Fruit fly (Drosophila melanogaster) whole organism, embryonic: Measurements from ENCODE around the gene CG1638.

Source experiments
- B-H2 ChIP-seq: fragments of 200-800 bp; sonication (Bioruptor generic); optimal IDR thresholded peaks from 2 replicates; lab custom pipeline; 2018; ENCODE audit warnings: missing biosample characterization, mild to moderate bottlenecking, missing genetic modification characterization
- CG11696 ChIP-seq: fragments of 200-800 bp; sonication (Bioruptor generic); IDR thresholded peaks from 2 replicates; pipeline ENCODE4 v1.3.6; 2022; ENCODE audit warnings: missing biosample characterization, missing genetic modification characterization
- CG12236 ChIP-seq: fragments of 200-800 bp; sonication (Bioruptor generic); optimal IDR thresholded peaks from 2 replicates; lab custom pipeline; 2016; ENCODE audit warnings: missing biosample characterization, missing genetic modification characterization
- CG14667 ChIP-seq: fragments of 200-800 bp; sonication (Bioruptor generic); IDR thresholded peaks from 2 replicates; pipeline ENCODE4 v1.3.6; 2022; ENCODE audit warnings: missing biosample characterization, missing genetic modification characterization
- CG15269 ChIP-seq: fragments of 200-800 bp; sonication (Bioruptor generic); optimal IDR thresholded peaks from 2 replicates; lab custom pipeline; 2018; ENCODE audit warnings: missing biosample characterization, mild to moderate bottlenecking, missing genetic modification characterization, moderate library complexity
- CG1647 ChIP-seq: fragments of 200-800 bp; sonication (Bioruptor generic); optimal IDR thresholded peaks from 3 replicates; lab custom pipeline; 2016; ENCODE audit warnings: missing biosample characterization, missing genetic modification characterization
- CG1792 ChIP-seq: fragments of 200-800 bp; sonication (Bioruptor generic); optimal IDR thresholded peaks from 2 replicates; lab custom pipeline; 2016; ENCODE audit warnings: missing biosample characterization, missing genetic modification characterization
- CG18262 ChIP-seq: fragments of 200-800 bp; optimal IDR thresholded peaks from 3 replicates; lab custom pipeline; 2019; ENCODE audit warnings: missing biosample characterization, mild to moderate bottlenecking, missing genetic modification characterization, moderate library complexity
- CG2875 ChIP-seq: fragments of 200-800 bp; sonication (Bioruptor generic); optimal IDR thresholded peaks from 2 replicates; lab custom pipeline; 2017; ENCODE audit warnings: missing biosample characterization, mild to moderate bottlenecking, missing genetic modification characterization, missing genetic modification reagents
- CG34376 ChIP-seq: fragments of 200-800 bp; sonication (Bioruptor generic); optimal IDR thresholded peaks from 2 replicates; lab custom pipeline; 2018; ENCODE audit warnings: missing biosample characterization, mild to moderate bottlenecking, missing genetic modification characterization
- CG6765 ChIP-seq: fragments of 200-800 bp; sonication (Bioruptor generic); optimal IDR thresholded peaks from 3 replicates; lab custom pipeline; 2017; ENCODE audit warnings: missing biosample characterization, mild to moderate bottlenecking, missing genetic modification characterization
- CG6813 ChIP-seq: fragments of 200-800 bp; sonication (Bioruptor generic); optimal IDR thresholded peaks from 2 replicates; lab custom pipeline; 2017; ENCODE audit warnings: missing biosample characterization, missing genetic modification characterization, mild to moderate bottlenecking, moderate library complexity, missing genetic modification reagents
- CG7357 ChIP-seq: fragments of 200-800 bp; sonication (Bioruptor generic); IDR thresholded peaks from 3 replicates; pipeline ENCODE4 v1.3.6; 2022; ENCODE audit warnings: missing biosample characterization, missing genetic modification characterization
- CG8388 ChIP-seq: fragments of 200-800 bp; sonication (Bioruptor generic); optimal IDR thresholded peaks from 2 replicates; lab custom pipeline; 2019; ENCODE audit warnings: missing biosample characterization, mild to moderate bottlenecking, missing genetic modification characterization, moderate library complexity
- CG9215 ChIP-seq: fragments of 200-800 bp; sonication (Bioruptor generic); IDR thresholded peaks from 2 replicates; pipeline ENCODE4 v1.3.6; 2022; ENCODE audit warnings: missing biosample characterization, missing genetic modification characterization
- CTCF ChIP-seq: fragments of 200-800 bp; sonication (Bioruptor generic); optimal IDR thresholded peaks from 2 replicates; lab custom pipeline; 2017; ENCODE audit warnings: missing biosample characterization, mild to moderate bottlenecking, missing genetic modification characterization, moderate library complexity
- HLH54F ChIP-seq: fragments of 200-800 bp; sonication (Bioruptor generic); optimal IDR thresholded peaks from 3 replicates; lab custom pipeline; 2016; ENCODE audit warnings: missing biosample characterization, missing genetic modification characterization
- Lpt ChIP-seq: fragments of >200 bp; optimal IDR thresholded peaks from 2 replicates; lab custom pipeline; 2018; ENCODE audit warnings: missing biosample characterization, missing genetic modification characterization
- MTF-1 ChIP-seq: fragments of 200-800 bp; sonication (Bioruptor generic); optimal IDR thresholded peaks from 2 replicates; lab custom pipeline; 2018; ENCODE audit warnings: missing biosample characterization, mild to moderate bottlenecking, missing genetic modification characterization, borderline replicate concordance
- Nf-YC ChIP-seq: fragments of 200-800 bp; optimal IDR thresholded peaks from 3 replicates; lab custom pipeline; 2019; ENCODE audit warnings: missing biosample characterization, mild to moderate bottlenecking, missing genetic modification characterization, moderate library complexity
- NfI ChIP-seq: fragments of 200-800 bp; sonication (Bioruptor generic); optimal IDR thresholded peaks from 3 replicates; lab custom pipeline; 2018; ENCODE audit warnings: missing biosample characterization, mild to moderate bottlenecking, missing genetic modification characterization, moderate library complexity
- Oaz ChIP-seq: fragments of 200-800 bp; sonication (Bioruptor generic); IDR thresholded peaks from 2 replicates; pipeline ENCODE4 v1.3.6; 2022; ENCODE audit warnings: missing biosample characterization, missing genetic modification characterization
- Side ChIP-seq: fragments of 200-800 bp; sonication (Bioruptor generic); optimal IDR thresholded peaks from 2 replicates; lab custom pipeline; 2016; ENCODE audit warnings: missing biosample characterization, missing genetic modification characterization
- Trl ChIP-seq, 3 experiments: fragments of >200 bp in 2 of 3; fragments of 200-800 bp in 1 of 3; sonication (Bioruptor generic) in 1 of 3; optimal IDR thresholded peaks; 2 replicates in 1 of 3; 3 replicates in 2 of 3; lab custom pipeline; 2016 to 2017; ENCODE audit warnings: missing biosample characterization in 1 of 3, missing genetic modification characterization in 1 of 3
- ab ChIP-seq: fragments of 200-800 bp; sonication (Bioruptor generic); optimal IDR thresholded peaks from 2 replicates; lab custom pipeline; 2016; ENCODE audit warnings: missing biosample characterization, missing genetic modification characterization
- amos ChIP-seq: fragments of 200-800 bp; sonication (Bioruptor generic); IDR thresholded peaks from 2 replicates; pipeline ENCODE4 v1.3.6; 2022; ENCODE audit warnings: missing biosample characterization, missing genetic modification characterization; ENCODE audit not compliant: partially characterized antibody
- btn ChIP-seq: fragments of 200-800 bp; sonication (Bioruptor generic); optimal IDR thresholded peaks from 2 replicates; lab custom pipeline; 2016; ENCODE audit warnings: missing biosample characterization, missing genetic modification characterization
- caup ChIP-seq: fragments of 200-800 bp; sonication (Bioruptor generic); optimal IDR thresholded peaks from 3 replicates; lab custom pipeline; 2017; ENCODE audit warnings: missing biosample characterization, mild to moderate bottlenecking, missing genetic modification characterization, moderate library complexity; ENCODE audit not compliant: severe bottlenecking
- crp ChIP-seq, 2 experiments: fragments of 200-800 bp; sonication (Bioruptor generic); optimal IDR thresholded peaks; 2 replicates in 1 of 2; 3 replicates in 1 of 2; lab custom pipeline; 2017; ENCODE audit warnings: missing biosample characterization in 2 of 2, missing genetic modification characterization in 2 of 2, mild to moderate bottlenecking in 1 of 2, moderate library complexity in 1 of 2
- dpn ChIP-seq, 2 experiments: fragments of 200-800 bp; sonication (Bioruptor generic); optimal IDR thresholded peaks; 3 replicates each; lab custom pipeline; 2016; ENCODE audit warnings: missing biosample characterization in 2 of 2, missing genetic modification characterization in 2 of 2
- eve ChIP-seq, 2 experiments: fragments of >200 bp; optimal IDR thresholded peaks; 2 replicates each; lab custom pipeline; 2017; ENCODE audit warnings: missing biosample characterization in 2 of 2, missing genetic modification characterization in 2 of 2
- grau ChIP-seq: fragments of 200-800 bp; optimal IDR thresholded peaks from 3 replicates; lab custom pipeline; 2019; ENCODE audit warnings: missing biosample characterization, mild to moderate bottlenecking, missing genetic modification characterization, moderate library complexity
- her ChIP-seq: fragments of 200-800 bp; sonication (Bioruptor generic); optimal IDR thresholded peaks from 2 replicates; lab custom pipeline; 2016; ENCODE audit warnings: missing biosample characterization, missing genetic modification characterization
- ind ChIP-seq: fragments of 200-800 bp; sonication (Bioruptor generic); optimal IDR thresholded peaks from 3 replicates; lab custom pipeline; 2016; ENCODE audit warnings: missing biosample characterization, missing genetic modification characterization
- jigr1 ChIP-seq: fragments of 200-800 bp; sonication (Bioruptor generic); IDR thresholded peaks from 3 replicates; pipeline ENCODE4 v1.3.6; 2022; ENCODE audit warnings: missing biosample characterization, missing genetic modification characterization
- kay ChIP-seq: fragments of 200-800 bp; sonication (Bioruptor generic); optimal IDR thresholded peaks from 2 replicates; lab custom pipeline; 2016; ENCODE audit warnings: missing biosample characterization, missing genetic modification characterization
- lbe ChIP-seq: fragments of 200-800 bp; sonication (Bioruptor generic); optimal IDR thresholded peaks from 2 replicates; lab custom pipeline; 2016; ENCODE audit warnings: missing biosample characterization, mild to moderate bottlenecking, missing genetic modification characterization
- lilli ChIP-seq: fragments of 200-800 bp; sonication (Bioruptor generic); optimal IDR thresholded peaks from 3 replicates; lab custom pipeline; 2016; ENCODE audit warnings: missing biosample characterization, missing genetic modification characterization
- mld ChIP-seq: fragments of 200-800 bp; sonication (Bioruptor generic); IDR thresholded peaks from 3 replicates; pipeline ENCODE4 v1.3.6; 2022; ENCODE audit warnings: missing biosample characterization, missing genetic modification characterization; ENCODE audit not compliant: partially characterized antibody
- nerfin-2 ChIP-seq: fragments of 200-800 bp; sonication (Bioruptor generic); IDR thresholded peaks from 2 replicates; pipeline ENCODE4 v1.3.6; 2022; ENCODE audit warnings: missing biosample characterization, missing genetic modification characterization; ENCODE audit not compliant: partially characterized antibody
- nmo ChIP-seq: fragments of 200-800 bp; sonication (Bioruptor generic); optimal IDR thresholded peaks from 2 replicates; lab custom pipeline; 2018; ENCODE audit warnings: missing biosample characterization, mild to moderate bottlenecking, missing genetic modification characterization, moderate library complexity
- pb ChIP-seq: fragments of 200-800 bp; sonication (Bioruptor generic); optimal IDR thresholded peaks from 3 replicates; lab custom pipeline; 2016; ENCODE audit warnings: missing biosample characterization, missing genetic modification characterization
- rib ChIP-seq: fragments of 200-800 bp; sonication (Bioruptor generic); IDR thresholded peaks from 2 replicates; pipeline ENCODE4 v1.3.6; 2022; ENCODE audit warnings: missing biosample characterization, missing genetic modification characterization
- sd ChIP-seq: fragments of 200-800 bp; sonication (Bioruptor generic); optimal IDR thresholded peaks from 3 replicates; lab custom pipeline; 2018; ENCODE audit warnings: missing biosample characterization, mild to moderate bottlenecking, missing genetic modification characterization, moderate library complexity
- so ChIP-seq: fragments of 200-800 bp; sonication (Bioruptor generic); IDR thresholded peaks from 3 replicates; pipeline ENCODE4 v1.3.6; 2022; ENCODE audit warnings: missing biosample characterization, missing genetic modification characterization
- tap ChIP-seq: fragments of 200-800 bp; optimal IDR thresholded peaks from 3 replicates; lab custom pipeline; 2019; ENCODE audit warnings: missing biosample characterization, mild to moderate bottlenecking, missing genetic modification characterization, moderate library complexity
- trem ChIP-seq: fragments of 200-800 bp; optimal IDR thresholded peaks from 3 replicates; lab custom pipeline; 2019; ENCODE audit warnings: missing biosample characterization, mild to moderate bottlenecking, missing genetic modification characterization, moderate library complexity
- trh ChIP-seq: fragments of 200-800 bp; sonication (Bioruptor generic); optimal IDR thresholded peaks from 2 replicates; lab custom pipeline; 2016; ENCODE audit warnings: missing biosample characterization, missing genetic modification characterization
- tx ChIP-seq: fragments of 200-800 bp; sonication (Bioruptor generic); optimal IDR thresholded peaks from 2 replicates; lab custom pipeline; 2016; ENCODE audit warnings: missing biosample characterization, missing genetic modification characterization
- unpg ChIP-seq: fragments of 200-800 bp; sonication (Bioruptor generic); optimal IDR thresholded peaks from 3 replicates; lab custom pipeline; 2018; ENCODE audit warnings: missing biosample characterization, mild to moderate bottlenecking, missing genetic modification characterization, moderate library complexity

The CG1638 gene

dm6 chr3R:31608438-31609188 lies 18.2 kb downstream of the CG1638 start (continued):
- TF ChIP-seq CG7357 (no peak), CG14667 (GFP tag; lab: Robert Waterston, UW) (no peak), CG11696 (GFP tag; lab: Robert Waterston, UW) (no peak), CG12236 (GFP tag; lab: Kevin White, UChicago) (no peak), pb (GFP tag; lab: Kevin White, UChicago) (no peak), nerfin-2 (no peak), lilli (peak; percentile 14), MTF-1 (GFP tag; lab: Kevin White, UChicago) (no peak), mld (no peak), CG34376 (GFP tag; lab: Kevin White, UChicago) (peak; percentile 66), Trl (optimal IDR thresholded peaks at IDR 0.05; lab: Kevin White, UChicago) (peak in 1 of 2 experiments; percentile 31), Trl (GFP tag; optimal IDR thresholded peaks at IDR 0.05; lab: Kevin White, UChicago) (no peak), crp (GFP tag; optimal IDR thresholded peaks at IDR 0.05; lab: Kevin White, UChicago) (peak in 1 of 2 experiments; percentile 71), ab (GFP tag; lab: Kevin White, UChicago) (no peak), nmo (peak; percentile 13), jigr1 (GFP tag; lab: Robert Waterston, UW) (no peak), unpg (GFP tag; lab: Kevin White, UChicago) (no peak), trh (GFP tag; lab: Kevin White, UChicago) (no peak), btn (GFP tag; lab: Kevin White, UChicago) (no peak), NfI (GFP tag; lab: Kevin White, UChicago) (peak; percentile 8), Lpt (GFP tag; lab: Kevin White, UChicago) (no peak), lbe (GFP tag; lab: Kevin White, UChicago) (peak; percentile 11), grau (tag; lab: Kevin White, UChicago) (peak; percentile 2), B-H2 (GFP tag; lab: Kevin White, UChicago) (no peak), CG9215 (GFP tag; lab: Robert Waterston, UW) (no peak), so (GFP tag; lab: Robert Waterston, UW) (no peak), kay (GFP tag; lab: Kevin White, UChicago) (peak; percentile 33), rib (GFP tag; lab: Robert Waterston, UW) (no peak), Side (no peak), CG2875 (GFP tag; lab: Kevin White, UChicago) (no peak), tap (tag; lab: Kevin White, UChicago) (no peak), trem (tag; lab: Kevin White, UChicago) (no peak), amos (GFP tag; lab: Robert Waterston, UW) (no peak), tx (no peak), CG15269 (tag; lab: Kevin White, UChicago) (no peak), ind (GFP tag; lab: Kevin White, UChicago) (no peak), dpn (GFP tag; optimal IDR thresholded peaks at IDR 0.05; lab: Kevin White, UChicago) (no peak), Oaz (no peak), CG6765 (GFP tag; lab: Kevin White, UChicago) (no peak), CG18262 (tag; lab: Kevin White, UChicago) (no peak), CG8388 (no peak), her (no peak), CG1792 (GFP tag; lab: Kevin White, UChicago) (no peak), HLH54F (GFP tag; lab: Kevin White, UChicago) (no peak), CG1647 (no peak), caup (GFP tag; lab: Kevin White, UChicago) (no peak), Nf-YC (tag; lab: Kevin White, UChicago) (peak; percentile 51), sd (tag; lab: Kevin White, UChicago) (peak; percentile 79), CG6813 (GFP tag; lab: Kevin White, UChicago) (peak; percentile 16), CTCF (no peak), eve (GFP tag; optimal IDR thresholded peaks at IDR 0.05; lab: Kevin White, UChicago) (peak in 1 of 2 experiments; percentile 70)
